Worm (Caenorhabditis elegans): ENCODE results near the gene F43C11.6.

- no peak for TF ChIP-seq ama-1 (optimal IDR thresholded peaks at IDR 0.05)
- no peak for TF ChIP-seq hmbx-1 (tag; optimal IDR thresholded peaks at IDR 0.05)
- TF ChIP-seq hnd-1 (tag; optimal IDR thresholded peaks at IDR 0.05), result no peak
Observed at ce11 chrII:2342004-2342479, at the start of gene F43C11.6.

Measured in whole organism, early embryonic.